Fruit fly (Drosophila melanogaster) whole organism, embryonic: ENCODE data around the gene euc.

ENCODE experiments used
- ATbp ChIP-seq: fragments of 200-800 bp; sonication (Bioruptor generic); optimal IDR thresholded peaks from 2 replicates; lab custom pipeline; 2017; ENCODE audit warnings: missing biosample characterization, mild to moderate bottlenecking, missing genetic modification characterization, missing genetic modification reagents
- CG10209 ChIP-seq: fragments of 200-800 bp; sonication (Bioruptor generic); optimal IDR thresholded peaks from 3 replicates; lab custom pipeline; 2017; ENCODE audit warnings: missing biosample characterization, mild to moderate bottlenecking, missing genetic modification characterization, missing genetic modification reagents
- CG11695 ChIP-seq: fragments of 200-800 bp; sonication (Bioruptor generic); IDR thresholded peaks from 3 replicates; pipeline ENCODE4 v1.3.6; 2022; ENCODE audit warnings: missing biosample characterization, missing genetic modification characterization
- CG12391 ChIP-seq: fragments of 200-800 bp; sonication (Bioruptor generic); optimal IDR thresholded peaks from 3 replicates; lab custom pipeline; 2018; ENCODE audit warnings: missing biosample characterization, mild to moderate bottlenecking, missing genetic modification characterization, moderate library complexity
- CG12769 ChIP-seq: fragments of 200-800 bp; sonication (Bioruptor generic); optimal IDR thresholded peaks from 2 replicates; lab custom pipeline; 2019; ENCODE audit warnings: missing biosample characterization, mild to moderate bottlenecking, missing genetic modification characterization, moderate library complexity
- CG14441 ChIP-seq: fragments of 200-800 bp; sonication (Bioruptor generic); IDR thresholded peaks from 2 replicates; pipeline ENCODE4 v1.3.6; 2022; ENCODE audit warnings: missing biosample characterization, missing genetic modification characterization
- CG1603 ChIP-seq: fragments of 200-800 bp; sonication (Bioruptor generic); optimal IDR thresholded peaks from 2 replicates; lab custom pipeline; 2019; ENCODE audit warnings: missing biosample characterization, mild to moderate bottlenecking, missing genetic modification characterization, moderate library complexity
- CG32767 ChIP-seq: fragments of 200-800 bp; sonication (Bioruptor generic); IDR thresholded peaks from 2 replicates; pipeline ENCODE4 v1.3.6; 2022; ENCODE audit warnings: missing biosample characterization, missing genetic modification characterization
- CG34422 ChIP-seq: fragments of 200-800 bp; sonication (Bioruptor generic); IDR thresholded peaks from 3 replicates; pipeline ENCODE4 v1.3.6; 2022; ENCODE audit warnings: missing biosample characterization, missing genetic modification characterization
- CG7372 ChIP-seq: fragments of 200-800 bp; sonication (Bioruptor generic); IDR thresholded peaks from 2 replicates; pipeline ENCODE4 v1.3.6; 2022; ENCODE audit warnings: missing biosample characterization, missing genetic modification characterization
- CG7745 ChIP-seq: fragments of 200-800 bp; sonication (Bioruptor generic); optimal IDR thresholded peaks from 2 replicates; lab custom pipeline; 2018; ENCODE audit warnings: missing biosample characterization, mild to moderate bottlenecking, missing genetic modification characterization, moderate library complexity
- CG9727 ChIP-seq: fragments of 200-800 bp; sonication (Bioruptor generic); optimal IDR thresholded peaks from 3 replicates; lab custom pipeline; 2017; ENCODE audit warnings: missing biosample characterization, mild to moderate bottlenecking, missing genetic modification characterization
- CG9817 ChIP-seq: fragments of 200-800 bp; sonication (Bioruptor generic); optimal IDR thresholded peaks from 2 replicates; lab custom pipeline; 2018; ENCODE audit warnings: missing biosample characterization, mild to moderate bottlenecking, missing genetic modification characterization, moderate library complexity
- CG9876 ChIP-seq: fragments of 200-800 bp; sonication (Bioruptor generic); optimal IDR thresholded peaks from 2 replicates; lab custom pipeline; 2016; ENCODE audit warnings: missing biosample characterization, missing genetic modification characterization
- CHES-1-like ChIP-seq: fragments of 200-800 bp; sonication (Bioruptor generic); optimal IDR thresholded peaks from 2 replicates; lab custom pipeline; 2016; ENCODE audit warnings: missing biosample characterization, missing genetic modification characterization
- Chrac-16 ChIP-seq: fragments of 200-800 bp; sonication (Bioruptor generic); optimal IDR thresholded peaks from 3 replicates; lab custom pipeline; 2016; ENCODE audit warnings: missing biosample characterization, missing genetic modification characterization
- Dll ChIP-seq: fragments of 200-800 bp; sonication (Bioruptor generic); IDR thresholded peaks from 4 replicates; pipeline ENCODE4 v1.3.6; 2022; ENCODE audit warnings: missing biosample characterization, missing genetic modification characterization; ENCODE audit not compliant: partially characterized antibody
- Elba2 ChIP-seq: fragments of 200-800 bp; sonication (Bioruptor generic); optimal IDR thresholded peaks from 3 replicates; lab custom pipeline; 2016; ENCODE audit warnings: missing biosample characterization, missing genetic modification characterization
- Hey ChIP-seq: fragments of 200-800 bp; sonication (Bioruptor generic); optimal IDR thresholded peaks from 3 replicates; lab custom pipeline; 2018; ENCODE audit warnings: missing biosample characterization, mild to moderate bottlenecking, missing genetic modification characterization
- Jarid2 ChIP-seq: fragments of 200-800 bp; sonication (Bioruptor generic); optimal IDR thresholded peaks from 3 replicates; lab custom pipeline; 2017; ENCODE audit warnings: mild to moderate bottlenecking, missing biosample characterization, missing genetic modification reagents, missing genetic modification characterization
- Lhr ChIP-seq: fragments of 200-800 bp; sonication (Bioruptor generic); optimal IDR thresholded peaks from 3 replicates; lab custom pipeline; 2017; ENCODE audit warnings: mild to moderate bottlenecking, missing biosample characterization, missing genetic modification reagents, missing genetic modification characterization
- Oaz ChIP-seq: fragments of 200-800 bp; sonication (Bioruptor generic); IDR thresholded peaks from 2 replicates; pipeline ENCODE4 v1.3.6; 2022; ENCODE audit warnings: missing biosample characterization, missing genetic modification characterization
- Poxn ChIP-seq: fragments of 200-800 bp; sonication (Bioruptor generic); IDR thresholded peaks from 2 replicates; pipeline ENCODE4 v1.3.6; 2022; ENCODE audit warnings: missing biosample characterization, missing genetic modification characterization
- Tbp ChIP-seq: fragments of >200 bp; optimal IDR thresholded peaks from 2 replicates; lab custom pipeline; 2018; ENCODE audit warnings: missing biosample characterization, missing genetic modification characterization
- ase ChIP-seq: fragments of 200-800 bp; sonication (Bioruptor generic); IDR thresholded peaks from 3 replicates; pipeline ENCODE4 v1.3.6; 2022; ENCODE audit warnings: missing biosample characterization, missing genetic modification characterization
- cato ChIP-seq: fragments of 200-800 bp; sonication (Bioruptor generic); optimal IDR thresholded peaks from 2 replicates; lab custom pipeline; 2016; ENCODE audit warnings: missing biosample characterization, missing genetic modification characterization, borderline replicate concordance
- caup ChIP-seq: fragments of 200-800 bp; sonication (Bioruptor generic); optimal IDR thresholded peaks from 3 replicates; lab custom pipeline; 2017; ENCODE audit warnings: missing biosample characterization, mild to moderate bottlenecking, missing genetic modification characterization, moderate library complexity; ENCODE audit not compliant: severe bottlenecking
- chm ChIP-seq: fragments of 200-800 bp; sonication (Bioruptor generic); IDR thresholded peaks from 2 replicates; pipeline ENCODE4 v1.3.6; 2022; ENCODE audit warnings: missing biosample characterization, missing genetic modification characterization
- chn ChIP-seq: fragments of 200-800 bp; sonication (Bioruptor generic); optimal IDR thresholded peaks from 2 replicates; lab custom pipeline; 2016; ENCODE audit warnings: missing biosample characterization, missing genetic modification characterization
- cwo ChIP-seq: fragments of 200-800 bp; sonication (Bioruptor generic); optimal IDR thresholded peaks from 3 replicates; lab custom pipeline; 2017; ENCODE audit warnings: missing biosample characterization, missing genetic modification characterization, mild to moderate bottlenecking, moderate library complexity, missing genetic modification reagents
- da ChIP-seq: fragments of 200-800 bp; sonication (Bioruptor generic); optimal IDR thresholded peaks from 2 replicates; lab custom pipeline; 2016; ENCODE audit warnings: missing biosample characterization, missing genetic modification characterization
- dati ChIP-seq: fragments of 200-800 bp; sonication (Bioruptor generic); IDR thresholded peaks from 2 replicates; pipeline ENCODE4 v1.3.6; 2022; ENCODE audit warnings: missing biosample characterization, missing genetic modification characterization
- ftz-f1 ChIP-seq: fragments of 200-800 bp; sonication (Bioruptor generic); optimal IDR thresholded peaks from 2 replicates; lab custom pipeline; 2016; ENCODE audit warnings: missing biosample characterization, missing genetic modification characterization
- gce ChIP-seq: fragments of 200-800 bp; sonication (Bioruptor generic); IDR thresholded peaks from 3 replicates; pipeline ENCODE4 v1.3.6; 2022; ENCODE audit warnings: missing biosample characterization, missing genetic modification characterization
- gro ChIP-seq: fragments of 200-800 bp; sonication (Bioruptor generic); optimal IDR thresholded peaks from 2 replicates; lab custom pipeline; 2016; ENCODE audit warnings: missing biosample characterization, missing genetic modification characterization
- gt ChIP-seq: fragments of 200-800 bp; sonication (Bioruptor generic); IDR thresholded peaks from 2 replicates; pipeline ENCODE4 v1.3.6; 2022; ENCODE audit warnings: missing biosample characterization, missing genetic modification characterization
- her ChIP-seq: fragments of 200-800 bp; sonication (Bioruptor generic); optimal IDR thresholded peaks from 2 replicates; lab custom pipeline; 2016; ENCODE audit warnings: missing biosample characterization, missing genetic modification characterization
- jing ChIP-seq: fragments of 200-800 bp; sonication (Bioruptor generic); optimal IDR thresholded peaks from 2 replicates; lab custom pipeline; 2018; ENCODE audit warnings: missing biosample characterization, mild to moderate bottlenecking, missing genetic modification characterization
- kni ChIP-seq: fragments of 200-800 bp; sonication (Bioruptor generic); optimal IDR thresholded peaks from 3 replicates; lab custom pipeline; 2017; ENCODE audit warnings: mild to moderate bottlenecking, missing biosample characterization, missing genetic modification reagents, missing genetic modification characterization
- lab ChIP-seq: fragments of 200-800 bp; sonication (Bioruptor generic); optimal IDR thresholded peaks from 3 replicates; lab custom pipeline; 2017; ENCODE audit warnings: missing biosample characterization, missing genetic modification characterization, mild to moderate bottlenecking, moderate library complexity, missing genetic modification reagents
- mam ChIP-seq: fragments of 200-800 bp; sonication (Bioruptor generic); optimal IDR thresholded peaks from 3 replicates; lab custom pipeline; 2016; ENCODE audit warnings: missing biosample characterization, missing genetic modification characterization
- mirr ChIP-seq: fragments of 200-800 bp; sonication (Bioruptor generic); optimal IDR thresholded peaks from 3 replicates; lab custom pipeline; 2018; ENCODE audit warnings: missing biosample characterization, mild to moderate bottlenecking, missing genetic modification characterization
- otp ChIP-seq: fragments of 200-800 bp; sonication (Bioruptor generic); IDR thresholded peaks from 3 replicates; pipeline ENCODE4, ENCODE4 v1.3.6; 2022; ENCODE audit warnings: missing biosample characterization, missing genetic modification characterization
- pfk ChIP-seq: fragments of 200-800 bp; sonication (Bioruptor generic); optimal IDR thresholded peaks from 2 replicates; lab custom pipeline; 2018; ENCODE audit warnings: missing biosample characterization, mild to moderate bottlenecking, missing genetic modification characterization, moderate library complexity
- pita ChIP-seq: fragments of 200-800 bp; sonication (Bioruptor generic); optimal IDR thresholded peaks from 2 replicates; lab custom pipeline; 2017; ENCODE audit warnings: missing biosample characterization, mild to moderate bottlenecking, missing genetic modification characterization
- sisA ChIP-seq: fragments of 200-800 bp; sonication (Bioruptor generic); IDR thresholded peaks from 2 replicates; pipeline ENCODE4 v1.3.6; 2022; ENCODE audit warnings: missing biosample characterization, missing genetic modification characterization
- sr ChIP-seq: fragments of 200-800 bp; sonication (Bioruptor generic); IDR thresholded peaks from 3 replicates; pipeline ENCODE4 v1.3.6; 2022; ENCODE audit warnings: missing biosample characterization, missing genetic modification characterization
- trh ChIP-seq: fragments of 200-800 bp; sonication (Bioruptor generic); optimal IDR thresholded peaks from 2 replicates; lab custom pipeline; 2016; ENCODE audit warnings: missing biosample characterization, missing genetic modification characterization
- vvl ChIP-seq: fragments of 200-800 bp; sonication (Bioruptor generic); IDR thresholded peaks from 2 replicates; pipeline ENCODE4 v1.3.6; 2022; ENCODE audit warnings: missing biosample characterization, missing genetic modification characterization
- zf30C ChIP-seq: fragments of 200-800 bp; sonication (Bioruptor generic); optimal IDR thresholded peaks from 3 replicates; lab custom pipeline; 2018; ENCODE audit warnings: missing biosample characterization, mild to moderate bottlenecking, missing genetic modification characterization

The euc gene

dm6 chr3R:18983614-18984185 lies 5.1 kb upstream of the euc start, which contains the start of the genes snRNP-U1-C and gukh (continued):
- TF ChIP-seq CG7372 (GFP tag; lab: Robert Waterston, UW) (peak; percentile 88), jing (GFP tag; lab: Kevin White, UChicago) (peak; percentile 42), CG9817 (tag; lab: Kevin White, UChicago) (peak; percentile 89), lab (peak; percentile 88), CG9876 (GFP tag; lab: Kevin White, UChicago) (no peak), CG11695 (GFP tag; lab: Robert Waterston, UW) (peak; percentile 85), ATbp (GFP tag; lab: Kevin White, UChicago) (peak; percentile 39), CG14441 (GFP tag; lab: Robert Waterston, UW) (peak; percentile 79), CG12391 (tag; lab: Kevin White, UChicago) (peak; percentile 92), CG32767 (GFP tag; lab: Robert Waterston, UW) (peak; percentile 82), mam (peak; percentile 31), Lhr (GFP tag; lab: Kevin White, UChicago) (peak; percentile 90), cato (GFP tag; lab: Kevin White, UChicago) (peak; percentile 20), CG34422 (GFP tag; lab: Robert Waterston, UW) (peak; percentile 95), ase (peak; percentile 81), pfk (GFP tag; lab: Kevin White, UChicago) (peak; percentile 6), Elba2 (peak; percentile 22), Oaz (GFP tag; lab: Robert Waterston, UW) (peak; percentile 77), her (GFP tag; lab: Kevin White, UChicago) (peak; percentile 11), CG1603 (tag; lab: Kevin White, UChicago) (peak; percentile 90), CHES-1-like (GFP tag; lab: Kevin White, UChicago) (peak; percentile 49), sr (GFP tag; lab: Robert Waterston, UW) (no peak; the same call in 1 of the 3 replicates), Dll (peak; percentile 84), gro (GFP tag; lab: Kevin White, UChicago) (peak; percentile 71), otp (GFP tag; lab: Robert Waterston, UW) (peak; percentile 75; the same call in 2 of the 3 replicates), Hey (tag; lab: Kevin White, UChicago) (peak; percentile 5), chn (GFP tag; lab: Kevin White, UChicago) (peak; percentile 31), vvl (peak; percentile 93), ftz-f1 (no peak), sisA (GFP tag; lab: Robert Waterston, UW) (peak; percentile 68), CG12769 (tag; lab: Kevin White, UChicago) (peak; percentile 91), dati (peak; percentile 61), Poxn (GFP tag; lab: Robert Waterston, UW) (peak; percentile 35), Jarid2 (GFP tag; lab: Kevin White, UChicago) (peak; percentile 98), CG7745 (tag; lab: Kevin White, UChicago) (no peak), cwo (GFP tag; lab: Kevin White, UChicago) (peak; percentile 66), CG10209 (GFP tag; lab: Kevin White, UChicago) (peak; percentile 78), gt (GFP tag; lab: Robert Waterston, UW) (peak; percentile 12; the same call in 1 of the 2 replicates), zf30C (GFP tag; lab: Kevin White, UChicago) (no peak), kni (peak; percentile 5), da (GFP tag; lab: Kevin White, UChicago) (no peak), caup (peak; percentile 74), trh (peak; percentile 61), Chrac-16 (GFP tag; lab: Kevin White, UChicago) (peak; percentile 82), CG9727 (GFP tag; lab: Kevin White, UChicago) (peak; percentile 76), Tbp (no peak), pita (GFP tag; lab: Kevin White, UChicago) (peak; percentile 95), gce (GFP tag; lab: Robert Waterston, UW) (peak; percentile 29; the same call in 1 of the 3 replicates), chm (GFP tag; lab: Robert Waterston, UW) (peak; percentile 86), mirr (GFP tag; lab: Kevin White, UChicago) (peak; percentile 35)
